Worm (Caenorhabditis elegans) whole organism, L4 larva: ENCODE data around the gene nhr-143.
A peak's percentile ranks its signal among the peaks of the same experiment; 100 is the strongest.

Experiments
- F10B5.3 ChIP-seq: sonication (generic microtip); optimal IDR thresholded peaks from 2 replicates; lab custom pipeline; 2016; ENCODE audit warnings: mild to moderate bottlenecking, missing genetic modification characterization, missing compliant biosample characterization
- R02D3.7 ChIP-seq: fragments of 150-350 bp; sonication (generic microtip); optimal IDR thresholded peaks from 3 replicates; lab custom pipeline; 2014; ENCODE audit warnings: missing biosample characterization, missing genetic modification characterization
- T26A8.4 ChIP-seq: fragments of 200-800 bp; sonication (Bioruptor generic); IDR thresholded peaks from 2 replicates; pipeline ENCODE4 v1.3.6; 2022; ENCODE audit warnings: missing genetic modification characterization, missing compliant biosample characterization
- Y75B8A.6 ChIP-seq: fragments of 200-800 bp; sonication (Bioruptor generic); IDR thresholded peaks from 2 replicates; pipeline ENCODE4 v1.3.6; 2022; ENCODE audit warnings: missing genetic modification reagents, missing genetic modification characterization, missing compliant biosample characterization
- ZK546.5 ChIP-seq, 2 experiments: sonication (generic microtip); optimal IDR thresholded peaks; 2 replicates each; lab custom pipeline; 2017; ENCODE audit warnings: missing biosample characterization in 2 of 2, missing genetic modification characterization in 2 of 2
- aha-1 ChIP-seq: fragments of 150-350 bp; peaks from one replicate; lab custom pipeline; 2014; ENCODE audit warnings: missing biosample characterization, missing genetic modification characterization
- ceh-20 ChIP-seq: fragments of 200-800 bp; sonication (Bioruptor generic); IDR thresholded peaks from 2 replicates; pipeline ENCODE4 v1.3.6; 2022; ENCODE audit warnings: missing genetic modification reagents, missing genetic modification characterization, missing compliant biosample characterization
- ceh-44 ChIP-seq: fragments of 200-800 bp; sonication (Bioruptor generic); IDR thresholded peaks from 2 replicates; pipeline ENCODE4 v1.3.6; 2022; ENCODE audit warnings: missing genetic modification reagents, missing genetic modification characterization, missing compliant biosample characterization
- ces-1 ChIP-seq: fragments of 150-350 bp; sonication (generic microtip); optimal IDR thresholded peaks from 4 replicates; lab custom pipeline; 2014; ENCODE audit warnings: missing biosample characterization, missing genetic modification reagents, missing genetic modification characterization
- daf-12 ChIP-seq: fragments of 150-350 bp; optimal IDR thresholded peaks from 2 replicates; lab custom pipeline; 2014; ENCODE audit warnings: missing biosample characterization, missing genetic modification reagents, missing genetic modification characterization
- daf-8 ChIP-seq: fragments of 200-800 bp; sonication (Bioruptor generic); IDR thresholded peaks from 2 replicates; pipeline ENCODE4 v1.3.6; 2022; ENCODE audit warnings: missing genetic modification characterization, missing compliant biosample characterization
- egl-43 ChIP-seq: fragments of 200-800 bp; sonication (Bioruptor generic); IDR thresholded peaks from 2 replicates; pipeline ENCODE4 v1.3.6; 2022; ENCODE audit warnings: missing genetic modification reagents, missing genetic modification characterization, missing compliant biosample characterization
- hlh-11 ChIP-seq: fragments of 200-800 bp; sonication (Bioruptor generic); optimal IDR thresholded peaks from 2 replicates; lab custom pipeline; 2018; ENCODE audit warnings: mild to moderate bottlenecking, missing genetic modification characterization, missing compliant biosample characterization
- hlh-30 ChIP-seq: sonication (generic microtip); optimal IDR thresholded peaks from 2 replicates; lab custom pipeline; 2017; ENCODE audit warnings: antibody characterized with exemption, mild to moderate bottlenecking, missing genetic modification characterization, missing compliant biosample characterization; ENCODE audit not compliant: insufficient read depth
- lim-7 ChIP-seq: fragments of 200-800 bp; sonication (Bioruptor generic); IDR thresholded peaks from 2 replicates; pipeline ENCODE4 v1.3.6; 2022; ENCODE audit warnings: missing genetic modification characterization, missing compliant biosample characterization
- lin-1 ChIP-seq: fragments of 200-800 bp; sonication (Bioruptor generic); IDR thresholded peaks from 2 replicates; pipeline ENCODE4 v1.3.6; 2022; ENCODE audit warnings: missing genetic modification reagents, missing genetic modification characterization, missing compliant biosample characterization
- lin-13 ChIP-seq: fragments of 150-350 bp; optimal IDR thresholded peaks from 2 replicates; lab custom pipeline; 2014; ENCODE audit warnings: missing biosample characterization, missing genetic modification reagents, missing genetic modification characterization
- lin-29 ChIP-seq: fragments of 200-800 bp; sonication (Bioruptor generic); IDR thresholded peaks from 2 replicates; pipeline ENCODE4 v1.3.6; 2022; ENCODE audit warnings: missing genetic modification reagents, missing genetic modification characterization, missing compliant biosample characterization
- lir-3 ChIP-seq: sonication (generic microtip); optimal IDR thresholded peaks from 2 replicates; lab custom pipeline; 2016; ENCODE audit warnings: mild to moderate bottlenecking, missing genetic modification characterization, missing compliant biosample characterization
- madf-5 ChIP-seq, 2 experiments: fragments of 200-800 bp; sonication (Bioruptor generic); IDR thresholded peaks; 2 replicates each; pipeline ENCODE4 v1.3.6; 2022; ENCODE audit warnings: missing compliant biosample characterization in 2 of 2, missing genetic modification characterization in 2 of 2
- mdt-29 ChIP-seq: fragments of 200-800 bp; sonication (Bioruptor generic); IDR thresholded peaks from 2 replicates; pipeline ENCODE4 v1.3.6; 2022; ENCODE audit warnings: missing genetic modification reagents, missing genetic modification characterization, missing compliant biosample characterization
- mep-1 ChIP-seq: fragments of 150-350 bp; sonication (generic microtip); optimal IDR thresholded peaks from 3 replicates; lab custom pipeline; 2014; ENCODE audit warnings: missing biosample characterization, missing genetic modification characterization
- mxl-2 ChIP-seq: fragments of 200-800 bp; sonication (Bioruptor generic); conservative IDR thresholded peaks from 2 replicates; pipeline ENCODE4 v1.3.6; 2022; ENCODE audit warnings: missing genetic modification reagents, missing genetic modification characterization, missing compliant biosample characterization
- mxl-3 ChIP-seq: fragments of 200-800 bp; sonication (Bioruptor generic); optimal IDR thresholded peaks from 2 replicates; lab custom pipeline; 2018; ENCODE audit warnings: mild to moderate bottlenecking, missing genetic modification characterization, missing compliant biosample characterization
- nhr-102 ChIP-seq: sonication (generic microtip); optimal IDR thresholded peaks from 2 replicates; lab custom pipeline; 2016; ENCODE audit warnings: mild to moderate bottlenecking, missing genetic modification characterization, moderate library complexity, missing compliant biosample characterization
- nhr-11 ChIP-seq: fragments of 150-350 bp; optimal IDR thresholded peaks from 2 replicates; lab custom pipeline; 2014; ENCODE audit warnings: missing biosample characterization, missing genetic modification characterization
- nhr-28 ChIP-seq: fragments of 150-350 bp; optimal IDR thresholded peaks from 2 replicates; lab custom pipeline; 2014; ENCODE audit warnings: missing biosample characterization, missing genetic modification characterization
- nhr-41 ChIP-seq: fragments of 200-800 bp; sonication (Bioruptor generic); IDR thresholded peaks from 2 replicates; pipeline ENCODE4 v1.3.6; 2022; ENCODE audit warnings: missing genetic modification reagents, missing genetic modification characterization, missing compliant biosample characterization
- nhr-77 ChIP-seq: fragments of 150-350 bp; optimal IDR thresholded peaks from 2 replicates; lab custom pipeline; 2014; ENCODE audit warnings: missing biosample characterization, missing genetic modification characterization
- php-3 ChIP-seq: fragments of 200-800 bp; sonication (Bioruptor generic); IDR thresholded peaks from 2 replicates; pipeline ENCODE4 v1.3.6; 2022; ENCODE audit warnings: missing genetic modification reagents, missing genetic modification characterization, missing compliant biosample characterization
- spr-3 ChIP-seq: fragments of 200-800 bp; sonication (Bioruptor generic); optimal IDR thresholded peaks from 2 replicates; lab custom pipeline; 2018; ENCODE audit warnings: mild to moderate bottlenecking, missing genetic modification characterization, missing compliant biosample characterization
- unc-62 ChIP-seq, 3 experiments: fragments of 150-350 bp in 1 of 3; sonication (generic microtip); optimal IDR thresholded peaks in 2 of 3; peaks in 1 of 3; 1 replicate in 1 of 3; 2 replicates in 2 of 3; lab custom pipeline; 2014 to 2017; ENCODE audit warnings: missing biosample characterization in 3 of 3, missing genetic modification characterization in 3 of 3, missing genetic modification reagents in 3 of 3, missing genotype in 1 of 3
- zfp-2 ChIP-seq: sonication (generic microtip); optimal IDR thresholded peaks from 2 replicates; lab custom pipeline; 2016; ENCODE audit warnings: mild to moderate bottlenecking, missing genetic modification characterization, missing compliant biosample characterization
- zfp-3 ChIP-seq: fragments of 200-800 bp; sonication (Bioruptor generic); conservative IDR thresholded peaks from 2 replicates; pipeline ENCODE4 v1.3.6; 2022; ENCODE audit warnings: missing genetic modification reagents, missing genetic modification characterization, missing compliant biosample characterization
- zip-2 ChIP-seq: fragments of 150-350 bp; optimal IDR thresholded peaks from 2 replicates; lab custom pipeline; 2014; ENCODE audit warnings: missing biosample characterization, missing genetic modification characterization
- ztf-7 ChIP-seq: fragments of 150-350 bp; optimal IDR thresholded peaks from 2 replicates; lab custom pipeline; 2014; ENCODE audit warnings: missing biosample characterization, missing genetic modification characterization

Gene nhr-143

DNA sequence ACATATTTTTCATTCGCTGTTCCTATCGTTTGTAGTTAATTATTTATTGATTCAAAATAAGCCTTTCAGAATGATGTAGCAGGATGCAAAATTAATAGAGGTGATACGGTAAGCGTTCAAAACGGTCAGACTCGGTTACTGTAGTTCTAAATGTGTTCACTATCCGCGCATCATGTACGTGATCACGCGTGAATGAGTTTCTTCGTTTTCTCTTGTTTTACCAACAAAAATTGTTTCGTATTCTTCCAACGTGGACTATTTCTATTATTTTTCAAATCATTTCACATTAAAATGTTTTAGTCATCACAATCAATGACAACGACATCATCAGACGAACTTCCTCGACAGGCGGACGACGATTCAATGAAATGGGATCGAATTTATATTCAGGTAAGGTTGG, 27.2 kb downstream of the nhr-143 start, which contains the start of gene gck-1:
Gene gck-1, plus strand, starts transcription at position 301 of the 400 bp plus-strand sequence.
- no peak for TF ChIP-seq nhr-77
- TF ChIP-seq mdt-29 (GFP tag; lab: Robert Waterston, UW), result no peak
- no peak for TF ChIP-seq egl-43 (GFP tag; lab: Robert Waterston, UW)
- TF ChIP-seq nhr-11 (tag; lab: Kevin White, UChicago), result no peak
- TF ChIP-seq R02D3.7 (tag; lab: Kevin White, UChicago), result no peak
- TF ChIP-seq ceh-20 (GFP tag; lab: Robert Waterston, UW), result no peak
- TF ChIP-seq spr-3, result no peak
- TF ChIP-seq ceh-44 (GFP tag; lab: Robert Waterston, UW), result no peak
- no peak for TF ChIP-seq F10B5.3 (tag; lab: Kevin White, UChicago)

- peak; percentile 9 for TF ChIP-seq hlh-11 (tag; lab: Kevin White, UChicago)
- TF ChIP-seq mep-1 (tag; lab: Kevin White, UChicago), result no peak
- TF ChIP-seq mxl-3 (GFP tag; lab: Kevin White, UChicago), result peak; percentile 13
- TF ChIP-seq nhr-41 (GFP tag; lab: Robert Waterston, UW), result no peak
- peak in 1 of 2 experiments; percentile 92 for TF ChIP-seq unc-62 (GFP tag; optimal IDR thresholded peaks at IDR 0.05 in 1 of 2; lab: Kevin White, UChicago)
- no peak for TF ChIP-seq unc-62 (tag; optimal IDR thresholded peaks at IDR 0.05; lab: Kevin White, UChicago)
- TF ChIP-seq php-3 (GFP tag; lab: Robert Waterston, UW), result no peak
These were observed 28.6 kb downstream of the nhr-143 start for ce11 chrV:8946142-8946541.

ce11 chrV:8944481-8944880, 30.3 kb downstream of the nhr-143 start:
- TF ChIP-seq daf-12 (tag; lab: Kevin White, UChicago) (no peak), aha-1 (peak; percentile 90)
- TF ChIP-seq, all 104 proteins: peak for 1

DNA sequence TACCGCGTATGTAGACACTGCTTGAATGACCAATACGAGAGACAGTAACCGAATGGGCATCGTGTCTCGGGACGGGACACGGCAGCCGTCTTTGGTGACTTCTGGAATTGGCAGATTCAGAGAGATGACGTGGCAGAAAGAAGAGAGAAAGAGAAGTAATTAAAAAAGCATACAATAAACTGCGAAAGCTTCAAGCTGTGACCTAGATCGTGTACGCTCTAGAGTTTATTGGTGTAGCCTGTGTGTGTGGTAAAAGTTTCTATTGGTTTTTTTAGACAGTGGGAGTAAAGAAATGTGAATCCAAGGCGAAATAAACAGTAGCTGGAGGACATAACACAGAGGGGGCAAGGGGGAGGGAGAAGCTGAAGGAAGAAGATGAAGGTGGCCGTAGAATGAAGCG, 30.8 kb downstream of the nhr-143 start, which contains the start of gene T19A5.3:
Gene T19A5.3, minus strand, starts transcription at position 101 of the 400 bp plus-strand sequence.
- TF ChIP-seq madf-5 (GFP tag; IDR thresholded peaks at IDR 0.05; lab: Robert Waterston, UW) (no peak), ZK546.5 (tag; optimal IDR thresholded peaks at IDR 0.05; lab: Kevin White, UChicago) (no peak), ceh-44 (GFP tag; lab: Robert Waterston, UW) (no peak), ces-1 (GFP tag; lab: Kevin White, UChicago) (no peak), mxl-2 (GFP tag; lab: Robert Waterston, UW) (no peak), R02D3.7 (tag; lab: Kevin White, UChicago) (no peak), ztf-7 (tag; lab: Kevin White, UChicago) (no peak), mxl-3 (GFP tag; lab: Kevin White, UChicago) (no peak), lir-3 (tag; lab: Kevin White, UChicago) (no peak), lim-7 (GFP tag; lab: Robert Waterston, UW) (no peak), lin-13 (GFP tag; lab: Kevin White, UChicago) (no peak), zfp-3 (no peak), php-3 (GFP tag; lab: Robert Waterston, UW) (no peak), lin-1 (GFP tag; lab: Robert Waterston, UW) (no peak), nhr-102 (tag; lab: Kevin White, UChicago) (no peak), zfp-2 (no peak), T26A8.4 (GFP tag; lab: Robert Waterston, UW) (no peak), mdt-29 (GFP tag; lab: Robert Waterston, UW) (no peak)

- TF ChIP-seq nhr-28 (tag; lab: Kevin White, UChicago) (no peak), ces-1 (GFP tag; lab: Kevin White, UChicago) (no peak), hlh-30 (tag; lab: Kevin White, UChicago) (peak; percentile 71), lin-1 (GFP tag; lab: Robert Waterston, UW) (no peak), nhr-102 (tag; lab: Kevin White, UChicago) (no peak), daf-8 (GFP tag; lab: Robert Waterston, UW) (no peak), lin-29 (no peak), Y75B8A.6 (GFP tag; lab: Robert Waterston, UW) (no peak), aha-1 (peak; percentile 22), zip-2 (tag; lab: Kevin White, UChicago) (no peak), mxl-3 (GFP tag; lab: Kevin White, UChicago) (peak; percentile 7), zfp-3 (no peak), nhr-77 (no peak)
These were observed 32.2 kb downstream of the nhr-143 start for ce11 chrV:8942437-8942978.
